Worm (Caenorhabditis elegans): ENCODE results near the gene phb-2.

ce11 chrII:6208116-6208515 is 43.1 kb upstream of the phb-2 start, which contains the start of gene daf-37:
- TF ChIP-seq nhr-232 (tag; optimal IDR thresholded peaks at IDR 0.05), result no peak
- TF ChIP-seq K02D7.2 (tag; optimal IDR thresholded peaks at IDR 0.05), result no peak
- no peak for TF ChIP-seq tbx-7 (tag; optimal IDR thresholded peaks at IDR 0.05)
- TF ChIP-seq ahr-1 (tag; optimal IDR thresholded peaks at IDR 0.05), result no peak
- no peak for TF ChIP-seq unc-55 (GFP tag; optimal IDR thresholded peaks at IDR 0.05)
- TF ChIP-seq ztf-16 (tag; optimal IDR thresholded peaks at IDR 0.05), result no peak
- TF ChIP-seq syd-9 (tag; optimal IDR thresholded peaks at IDR 0.05), result no peak
- no peak for TF ChIP-seq unc-86 (tag; optimal IDR thresholded peaks at IDR 0.05)
- TF ChIP-seq C38D4.7 (GFP tag; optimal IDR thresholded peaks at IDR 0.05), result no peak
- no peak for TF ChIP-seq ets-4 (tag; optimal IDR thresholded peaks at IDR 0.05)
- TF ChIP-seq che-1 (tag; optimal IDR thresholded peaks at IDR 0.05), result no peak
- no peak for TF ChIP-seq pha-4 (tag; optimal IDR thresholded peaks at IDR 0.05)
